Worm (Caenorhabditis elegans): ENCODE data around the gene dyrb-1.

The dyrb-1 gene

ce11 chrII:9060332-9060840 lies 46.6 kb downstream of the dyrb-1 start (continued):
- TF ChIP-seq ceh-45 (GFP tag; IDR thresholded peaks at IDR 0.05) = no peak
- TF ChIP-seq dve-1 (tag; optimal IDR thresholded peaks at IDR 0.05) = peak; percentile 93
- TF ChIP-seq mec-3 (tag; optimal IDR thresholded peaks at IDR 0.05; ENCODE audit: borderline replicate concordance) = no peak
- TF ChIP-seq che-1 (tag; optimal IDR thresholded peaks at IDR 0.05) = peak; percentile 46
- TF ChIP-seq ceh-30 (tag; optimal IDR thresholded peaks at IDR 0.05) = peak; percentile 90
- TF ChIP-seq K09A11.1 (tag; optimal IDR thresholded peaks at IDR 0.05; ENCODE audit: insufficient read depth) = peak; percentile 18
- TF ChIP-seq ceh-31 (tag; optimal IDR thresholded peaks at IDR 0.05) = peak; percentile 95
- peak; percentile 85 for TF ChIP-seq ceh-14 (tag; optimal IDR thresholded peaks at IDR 0.05)
- no peak for TF ChIP-seq pax-1 (tag; optimal IDR thresholded peaks at IDR 0.05)
- TF ChIP-seq K02D7.2 (tag; optimal IDR thresholded peaks at IDR 0.05) = peak; percentile 40
- TF ChIP-seq hlh-6 (tag; optimal IDR thresholded peaks at IDR 0.05) = peak; percentile 84
- TF ChIP-seq ceh-6 (GFP tag; optimal IDR thresholded peaks at IDR 0.05) = peak; percentile 68
- no peak for TF ChIP-seq Y22D7AL.16 (tag; optimal IDR thresholded peaks at IDR 0.05)
- TF ChIP-seq nhr-11 (tag; optimal IDR thresholded peaks at IDR 0.05) = no peak
- TF ChIP-seq lin-11 (tag; optimal IDR thresholded peaks at IDR 0.05) = peak; percentile 37
- TF ChIP-seq ceh-18 (tag; optimal IDR thresholded peaks at IDR 0.05) = peak; percentile 98
- peak; percentile 58 for TF ChIP-seq ceh-2 (tag; optimal IDR thresholded peaks at IDR 0.05)
- TF ChIP-seq ama-1 (optimal IDR thresholded peaks at IDR 0.05) = peak; percentile 10
- peak; percentile 35 for TF ChIP-seq ets-4 (tag; optimal IDR thresholded peaks at IDR 0.05)
- TF ChIP-seq fkh-10 (GFP tag; optimal IDR thresholded peaks at IDR 0.05) = peak; percentile 72
- peak; percentile 92 for TF ChIP-seq madf-2 (tag; optimal IDR thresholded peaks at IDR 0.05)
- TF ChIP-seq pros-1 (tag; optimal IDR thresholded peaks at IDR 0.05) = peak; percentile 86
- peak; percentile 3 for TF ChIP-seq hlh-15 (tag; optimal IDR thresholded peaks at IDR 0.05)
- TF ChIP-seq nfya-1 (tag; optimal IDR thresholded peaks at IDR 0.05) = peak; percentile 95
- TF ChIP-seq nhr-232 (tag; optimal IDR thresholded peaks at IDR 0.05) = no peak
- TF ChIP-seq pha-2 (tag; optimal IDR thresholded peaks at IDR 0.05) = peak; percentile 76
- TF ChIP-seq eyg-1 (tag; optimal IDR thresholded peaks at IDR 0.05) = peak; percentile 71
- TF ChIP-seq ceh-48 (tag; optimal IDR thresholded peaks at IDR 0.05) = peak; percentile 56
- peak; percentile 36 for TF ChIP-seq ahr-1 (tag; optimal IDR thresholded peaks at IDR 0.05)
- peak; percentile 14 for TF ChIP-seq ttx-3 (tag; optimal IDR thresholded peaks at IDR 0.05)
- TF ChIP-seq ref-2 (tag; optimal IDR thresholded peaks at IDR 0.05) = peak; percentile 93

ce11 chrII:9059010-9059409 lies 47.9 kb downstream of the dyrb-1 start:
- no peak for TF ChIP-seq che-1 (tag; optimal IDR thresholded peaks at IDR 0.05)
- no peak for TF ChIP-seq pha-4 (tag; optimal IDR thresholded peaks at IDR 0.05)
- TF ChIP-seq tbx-7 (tag; optimal IDR thresholded peaks at IDR 0.05) = no peak
- no peak for TF ChIP-seq ceh-30 (tag; optimal IDR thresholded peaks at IDR 0.05)
- TF ChIP-seq C38D4.7 (GFP tag; optimal IDR thresholded peaks at IDR 0.05) = no peak
- TF ChIP-seq ama-1 (optimal IDR thresholded peaks at IDR 0.05) = peak; percentile 56
- no peak for TF ChIP-seq lim-6 (tag; optimal IDR thresholded peaks at IDR 0.05)

DNA sequence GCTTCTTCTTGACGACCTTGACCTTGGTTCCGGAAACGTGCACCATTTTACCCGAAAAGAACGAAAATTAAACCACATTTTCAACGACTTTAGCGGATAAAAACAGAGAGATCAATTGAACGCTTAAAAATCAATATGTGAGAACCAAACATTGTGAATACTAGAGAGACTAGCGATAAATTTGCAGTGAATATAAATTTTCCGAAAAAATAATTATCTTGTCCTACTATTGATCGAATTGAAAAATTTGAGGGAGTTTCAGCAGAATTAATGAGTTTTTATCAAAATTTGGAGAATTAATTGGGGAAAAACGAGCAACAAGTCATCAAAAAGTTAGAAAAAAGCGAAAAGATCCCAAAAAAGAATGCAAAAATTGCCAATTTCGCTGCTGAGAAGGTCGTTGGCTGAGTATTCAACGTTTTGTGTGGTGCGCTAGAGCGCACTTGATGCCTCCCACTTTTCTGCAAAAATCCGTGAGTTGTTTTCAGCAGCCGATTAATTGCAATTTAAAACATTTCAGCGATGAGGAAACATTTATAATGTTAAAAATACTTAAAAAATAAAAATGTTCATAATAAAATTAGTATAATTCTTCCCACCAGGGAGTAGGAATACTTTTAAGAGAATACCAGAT lies 49.8 kb downstream of the dyrb-1 start, which contains the start of gene rpl-32:
Gene rpl-32 (minus strand): TSS at position 51 of the 634 bp plus-strand sequence.
- TF ChIP-seq unc-86 (tag; optimal IDR thresholded peaks at IDR 0.05) (no peak), elt-4 (tag; optimal IDR thresholded peaks at IDR 0.05) (no peak), Y22D7AL.16 (tag; optimal IDR thresholded peaks at IDR 0.05) (no peak), hlh-8 (tag; optimal IDR thresholded peaks at IDR 0.05) (no peak), K02D7.2 (tag; optimal IDR thresholded peaks at IDR 0.05) (no peak), unc-42 (tag; optimal IDR thresholded peaks at IDR 0.05) (peak; percentile 3), pat-9 (tag; optimal IDR thresholded peaks at IDR 0.05) (no peak), ahr-1 (tag; optimal IDR thresholded peaks at IDR 0.05) (no peak), hlh-30 (tag; optimal IDR thresholded peaks at IDR 0.05; ENCODE audit: insufficient read depth) (no peak), pax-1 (tag; optimal IDR thresholded peaks at IDR 0.05) (peak; percentile 15), dmd-4 (tag; optimal IDR thresholded peaks at IDR 0.05; ENCODE audit: borderline replicate concordance) (no peak), syd-9 (tag; optimal IDR thresholded peaks at IDR 0.05) (no peak), pha-2 (tag; optimal IDR thresholded peaks at IDR 0.05) (no peak), unc-55 (GFP tag; optimal IDR thresholded peaks at IDR 0.05) (peak; percentile 6), ceh-2 (tag; optimal IDR thresholded peaks at IDR 0.05) (no peak), C38D4.7 (GFP tag; optimal IDR thresholded peaks at IDR 0.05) (no peak), gmeb-2 (tag; optimal IDR thresholded peaks at IDR 0.05) (no peak), ceh-18 (tag; optimal IDR thresholded peaks at IDR 0.05) (no peak), ceh-14 (tag; optimal IDR thresholded peaks at IDR 0.05) (no peak), elt-2 (tag; optimal IDR thresholded peaks at IDR 0.05) (peak; percentile 26), pha-4 (tag; optimal IDR thresholded peaks at IDR 0.05) (no peak), nfya-1 (tag; optimal IDR thresholded peaks at IDR 0.05) (peak; percentile 71), dve-1 (tag; optimal IDR thresholded peaks at IDR 0.05) (peak; percentile 30), ceh-22 (tag; optimal IDR thresholded peaks at IDR 0.05) (no peak), nhr-11 (tag; optimal IDR thresholded peaks at IDR 0.05) (no peak), hlh-13 (GFP tag; optimal IDR thresholded peaks at IDR 0.05) (no peak)
